Fruit fly (Drosophila melanogaster) whole organism, embryonic: ENCODE results near the gene Dmtn.

Source experiments
- Atf6 ChIP-seq: fragments of 200-800 bp; sonication (Bioruptor generic); IDR thresholded peaks from 2 replicates; pipeline ENCODE4 v1.3.6; 2022; ENCODE audit warnings: missing biosample characterization, missing genetic modification characterization
- Bgb ChIP-seq: fragments of 200-800 bp; sonication (Bioruptor generic); IDR thresholded peaks from 2 replicates; pipeline ENCODE4 v1.3.6; 2022; ENCODE audit warnings: missing biosample characterization, missing genetic modification characterization; ENCODE audit not compliant: partially characterized antibody
- CG11504 ChIP-seq: fragments of 200-800 bp; sonication (Bioruptor generic); optimal IDR thresholded peaks from 3 replicates; lab custom pipeline; 2019; ENCODE audit warnings: missing biosample characterization, mild to moderate bottlenecking, missing genetic modification characterization, moderate library complexity
- CG11723 ChIP-seq: fragments of 200-800 bp; sonication (Bioruptor generic); optimal IDR thresholded peaks from 2 replicates; lab custom pipeline; 2017; ENCODE audit warnings: missing biosample characterization, mild to moderate bottlenecking, missing genetic modification characterization
- CG12391 ChIP-seq: fragments of 200-800 bp; sonication (Bioruptor generic); optimal IDR thresholded peaks from 3 replicates; lab custom pipeline; 2018; ENCODE audit warnings: missing biosample characterization, mild to moderate bottlenecking, missing genetic modification characterization, moderate library complexity
- CG12744 ChIP-seq: fragments of 200-800 bp; sonication (Bioruptor generic); optimal IDR thresholded peaks from 2 replicates; lab custom pipeline; 2016; ENCODE audit warnings: missing biosample characterization, missing genetic modification characterization
- CG13775 ChIP-seq: fragments of 200-800 bp; sonication (Bioruptor generic); optimal IDR thresholded peaks from 3 replicates; lab custom pipeline; 2017; ENCODE audit warnings: missing biosample characterization, mild to moderate bottlenecking, missing genetic modification characterization
- CG15269 ChIP-seq: fragments of 200-800 bp; sonication (Bioruptor generic); optimal IDR thresholded peaks from 2 replicates; lab custom pipeline; 2018; ENCODE audit warnings: missing biosample characterization, mild to moderate bottlenecking, missing genetic modification characterization, moderate library complexity
- CG16813 ChIP-seq: fragments of 200-800 bp; sonication (Bioruptor generic); IDR thresholded peaks from 3 replicates; pipeline ENCODE4 v1.3.6; 2022; ENCODE audit warnings: missing biosample characterization, missing genetic modification characterization; ENCODE audit not compliant: partially characterized antibody
- CG17186 ChIP-seq: fragments of 200-800 bp; sonication (Bioruptor generic); optimal IDR thresholded peaks from 3 replicates; lab custom pipeline; 2017; ENCODE audit warnings: missing biosample characterization, missing genetic modification reagents, missing genetic modification characterization
- CG17912 ChIP-seq: fragments of 200-800 bp; sonication (Bioruptor generic); optimal IDR thresholded peaks from 2 replicates; lab custom pipeline; 2018; ENCODE audit warnings: missing biosample characterization, mild to moderate bottlenecking, missing genetic modification characterization
- CG31224 ChIP-seq: fragments of 200-800 bp; sonication (Bioruptor generic); IDR thresholded peaks from 2 replicates; pipeline ENCODE4 v1.3.6; 2022; ENCODE audit warnings: missing biosample characterization, missing genetic modification characterization
- CG32767 ChIP-seq: fragments of 200-800 bp; sonication (Bioruptor generic); IDR thresholded peaks from 2 replicates; pipeline ENCODE4 v1.3.6; 2022; ENCODE audit warnings: missing biosample characterization, missing genetic modification characterization
- CG32772 ChIP-seq: fragments of 200-800 bp; sonication (Bioruptor generic); IDR thresholded peaks from 2 replicates; pipeline ENCODE4 v1.3.6; 2022; ENCODE audit warnings: missing biosample characterization, missing genetic modification characterization
- CG4854 ChIP-seq: fragments of 200-800 bp; sonication (Bioruptor generic); optimal IDR thresholded peaks from 2 replicates; lab custom pipeline; 2016; ENCODE audit warnings: missing biosample characterization, missing genetic modification characterization, inconsistent platforms
- CG5245 ChIP-seq: fragments of 200-800 bp; sonication (Bioruptor generic); optimal IDR thresholded peaks from 3 replicates; lab custom pipeline; 2016; ENCODE audit warnings: missing biosample characterization, missing genetic modification characterization
- CG6175 ChIP-seq: fragments of 200-800 bp; sonication (Bioruptor generic); IDR thresholded peaks from 3 replicates; pipeline ENCODE4 v1.3.6; 2022; ENCODE audit warnings: missing biosample characterization, missing genetic modification characterization
- CG6765 ChIP-seq: fragments of 200-800 bp; sonication (Bioruptor generic); optimal IDR thresholded peaks from 3 replicates; lab custom pipeline; 2017; ENCODE audit warnings: missing biosample characterization, mild to moderate bottlenecking, missing genetic modification characterization
- CG6813 ChIP-seq: fragments of 200-800 bp; sonication (Bioruptor generic); optimal IDR thresholded peaks from 2 replicates; lab custom pipeline; 2017; ENCODE audit warnings: missing biosample characterization, missing genetic modification characterization, mild to moderate bottlenecking, moderate library complexity, missing genetic modification reagents
- CG6854 ChIP-seq: fragments of 200-800 bp; sonication (Bioruptor generic); optimal IDR thresholded peaks from 3 replicates; lab custom pipeline; 2017; ENCODE audit warnings: missing biosample characterization, mild to moderate bottlenecking, missing genetic modification characterization
- CG7963 ChIP-seq: fragments of 200-800 bp; sonication (Bioruptor generic); IDR thresholded peaks from 3 replicates; pipeline ENCODE4 v1.3.6; 2022; ENCODE audit warnings: missing biosample characterization, missing genetic modification characterization; ENCODE audit not compliant: partially characterized antibody
- CG8765 ChIP-seq: fragments of 200-800 bp; sonication (Bioruptor generic); IDR thresholded peaks from 2 replicates; pipeline ENCODE4 v1.3.6; 2022; ENCODE audit warnings: missing biosample characterization, missing genetic modification characterization
- CG9727 ChIP-seq: fragments of 200-800 bp; sonication (Bioruptor generic); optimal IDR thresholded peaks from 3 replicates; lab custom pipeline; 2017; ENCODE audit warnings: missing biosample characterization, mild to moderate bottlenecking, missing genetic modification characterization
- D ChIP-seq, 2 experiments: fragments of 200-800 bp in 1 of 2; fragments of >200 bp in 1 of 2; sonication (Bioruptor generic) in 1 of 2; optimal IDR thresholded peaks; 2 replicates in 1 of 2; 3 replicates in 1 of 2; lab custom pipeline; 2017; ENCODE audit warnings: mild to moderate bottlenecking in 1 of 2, missing biosample characterization in 1 of 2, missing genetic modification characterization in 1 of 2, missing genetic modification reagents in 1 of 2
- D19B ChIP-seq: fragments of 200-800 bp; sonication (Bioruptor generic); optimal IDR thresholded peaks from 2 replicates; lab custom pipeline; 2017; ENCODE audit warnings: missing biosample characterization, mild to moderate bottlenecking, missing genetic modification characterization
- Dip2 ChIP-seq: fragments of 200-800 bp; sonication (Bioruptor generic); IDR thresholded peaks from 2 replicates; pipeline ENCODE4 v1.3.6; 2022; ENCODE audit warnings: missing biosample characterization, missing genetic modification characterization
- Dref ChIP-seq: fragments of 200-800 bp; sonication (Bioruptor generic); IDR thresholded peaks from 2 replicates; pipeline ENCODE4 v1.3.6; 2022; ENCODE audit warnings: missing biosample characterization, missing genetic modification characterization
- HLHmδ ChIP-seq: fragments of 200-800 bp; sonication (Bioruptor generic); optimal IDR thresholded peaks from 2 replicates; lab custom pipeline; 2018; ENCODE audit warnings: missing biosample characterization, mild to moderate bottlenecking, missing genetic modification characterization, moderate library complexity
- Optix ChIP-seq: fragments of 200-800 bp; sonication (Bioruptor generic); IDR thresholded peaks from 3 replicates; pipeline ENCODE4 v1.3.6; 2022; ENCODE audit warnings: missing biosample characterization, missing genetic modification characterization
- Pdp1 ChIP-seq, 2 experiments: fragments of 200-800 bp; sonication (Bioruptor generic); optimal IDR thresholded peaks; 3 replicates each; lab custom pipeline; 2016; ENCODE audit warnings: missing biosample characterization in 2 of 2, missing genetic modification characterization in 2 of 2, mild to moderate bottlenecking in 1 of 2, moderate library complexity in 1 of 2
- Rfx ChIP-seq: fragments of 200-800 bp; sonication (Bioruptor generic); IDR thresholded peaks from 2 replicates; pipeline ENCODE4 v1.3.6; 2022; ENCODE audit warnings: missing biosample characterization, missing genetic modification characterization
- bab2 ChIP-seq: fragments of 200-800 bp; sonication (Bioruptor generic); optimal IDR thresholded peaks from 2 replicates; lab custom pipeline; 2016; ENCODE audit warnings: missing biosample characterization, missing genetic modification characterization
- caup ChIP-seq: fragments of 200-800 bp; sonication (Bioruptor generic); optimal IDR thresholded peaks from 3 replicates; lab custom pipeline; 2017; ENCODE audit warnings: missing biosample characterization, mild to moderate bottlenecking, missing genetic modification characterization, moderate library complexity; ENCODE audit not compliant: severe bottlenecking
- danr ChIP-seq: fragments of 200-800 bp; sonication (Bioruptor generic); IDR thresholded peaks from 2 replicates; pipeline ENCODE4 v1.3.6; 2022; ENCODE audit warnings: missing biosample characterization, missing genetic modification characterization
- dmrt99B ChIP-seq: fragments of 200-800 bp; sonication (Bioruptor generic); optimal IDR thresholded peaks from 2 replicates; lab custom pipeline; 2018; ENCODE audit warnings: missing biosample characterization, mild to moderate bottlenecking, missing genetic modification characterization, moderate library complexity
- dpn ChIP-seq, 2 experiments: fragments of 200-800 bp; sonication (Bioruptor generic); optimal IDR thresholded peaks; 3 replicates each; lab custom pipeline; 2016; ENCODE audit warnings: missing biosample characterization in 2 of 2, missing genetic modification characterization in 2 of 2
- en ChIP-seq: fragments of 200-800 bp; sonication (Bioruptor generic); optimal IDR thresholded peaks from 2 replicates; lab custom pipeline; 2016; ENCODE audit warnings: missing biosample characterization, missing genetic modification characterization
- gcm ChIP-seq: fragments of 200-800 bp; sonication (Bioruptor generic); optimal IDR thresholded peaks from 2 replicates; lab custom pipeline; 2019; ENCODE audit warnings: missing biosample characterization, mild to moderate bottlenecking, missing genetic modification characterization, moderate library complexity
- gem ChIP-seq: fragments of 200-800 bp; sonication (Bioruptor generic); optimal IDR thresholded peaks from 2 replicates; lab custom pipeline; 2019; ENCODE audit warnings: missing biosample characterization, mild to moderate bottlenecking, missing genetic modification characterization, moderate library complexity
- hbn ChIP-seq: fragments of 200-800 bp; sonication (Bioruptor generic); IDR thresholded peaks from 2 replicates; pipeline ENCODE4 v1.3.6; 2022; ENCODE audit warnings: missing biosample characterization, missing genetic modification characterization; ENCODE audit not compliant: partially characterized antibody
- lab ChIP-seq: fragments of 200-800 bp; sonication (Bioruptor generic); optimal IDR thresholded peaks from 3 replicates; lab custom pipeline; 2017; ENCODE audit warnings: missing biosample characterization, missing genetic modification characterization, mild to moderate bottlenecking, moderate library complexity, missing genetic modification reagents
- mam ChIP-seq: fragments of 200-800 bp; sonication (Bioruptor generic); optimal IDR thresholded peaks from 3 replicates; lab custom pipeline; 2016; ENCODE audit warnings: missing biosample characterization, missing genetic modification characterization
- p53 ChIP-seq: fragments of 200-800 bp; sonication (Bioruptor generic); optimal IDR thresholded peaks from 2 replicates; lab custom pipeline; 2016; ENCODE audit warnings: missing biosample characterization, missing genetic modification characterization
- pum ChIP-seq: fragments of 200-800 bp; sonication (Bioruptor generic); optimal IDR thresholded peaks from 2 replicates; lab custom pipeline; 2016; ENCODE audit warnings: missing biosample characterization, missing genetic modification characterization
- sens ChIP-seq: fragments of 200-800 bp; sonication (Bioruptor generic); peaks from one replicate; lab custom pipeline; 2016; ENCODE audit warnings: missing biosample characterization, missing genetic modification characterization
- sima ChIP-seq: fragments of 200-800 bp; sonication (Bioruptor generic); optimal IDR thresholded peaks from 2 replicates; lab custom pipeline; 2016; ENCODE audit warnings: missing biosample characterization, missing genetic modification characterization
- stwl ChIP-seq: fragments of 200-800 bp; sonication (Bioruptor generic); optimal IDR thresholded peaks from 3 replicates; lab custom pipeline; 2018; ENCODE audit warnings: missing biosample characterization, mild to moderate bottlenecking, missing genetic modification characterization, moderate library complexity
- wor ChIP-seq: fragments of 200-800 bp; sonication (Bioruptor generic); IDR thresholded peaks from 2 replicates; pipeline ENCODE4 v1.3.6; 2022; ENCODE audit warnings: missing biosample characterization, missing genetic modification characterization
- zfh2 ChIP-seq: fragments of 200-800 bp; sonication (Bioruptor generic); optimal IDR thresholded peaks from 2 replicates; lab custom pipeline; 2016; ENCODE audit warnings: missing biosample characterization, missing genetic modification characterization

Gene Dmtn

dm6 chr3R:6423984-6424602 lies 18.4 kb upstream of the Dmtn start (continued):
- TF ChIP-seq en (GFP tag; lab: Kevin White, UChicago) (peak; percentile 78), p53 (peak; percentile 79), CG31224 (peak; percentile 72), Rfx (peak; percentile 93), CG6854 (GFP tag; lab: Kevin White, UChicago) (peak; percentile 88), hbn (no peak), sens (GFP tag; lab: Kevin White, UChicago) (peak; percentile 99), CG13775 (GFP tag; lab: Kevin White, UChicago) (peak; percentile 89), danr (GFP tag; lab: Robert Waterston, UW) (peak; percentile 80), Dip2 (GFP tag; lab: Robert Waterston, UW) (no peak; the same call in 1 of the 2 replicates), CG8765 (GFP tag; lab: Robert Waterston, UW) (peak; percentile 84), CG6765 (GFP tag; lab: Kevin White, UChicago) (peak; percentile 76), gcm (peak; percentile 90), D19B (peak; percentile 75), Atf6 (GFP tag; lab: Robert Waterston, UW) (peak; percentile 91), CG17186 (GFP tag; lab: Kevin White, UChicago) (peak; percentile 44), CG11504 (peak; percentile 89), zfh2 (GFP tag; lab: Kevin White, UChicago) (peak; percentile 93), CG11723 (GFP tag; lab: Kevin White, UChicago) (peak; percentile 81), CG15269 (peak; percentile 91), CG6813 (GFP tag; lab: Kevin White, UChicago) (peak; percentile 94), CG5245 (GFP tag; lab: Kevin White, UChicago) (peak; percentile 87), CG9727 (GFP tag; lab: Kevin White, UChicago) (peak; percentile 93), dmrt99B (tag; lab: Kevin White, UChicago) (peak; percentile 90), stwl (peak; percentile 37), lab (GFP tag; lab: Kevin White, UChicago) (peak; percentile 95), CG12391 (peak; percentile 93), CG17912 (no peak), sima (peak; percentile 45), CG32772 (GFP tag; lab: Robert Waterston, UW) (peak; percentile 84), mam (GFP tag; lab: Kevin White, UChicago) (peak; percentile 95), wor (peak; percentile 88), CG6175 (peak; percentile 68; the same call in 1 of the 3 replicates), CG32767 (peak; percentile 83), CG16813 (GFP tag; lab: Robert Waterston, UW) (no peak), Bgb (GFP tag; lab: Robert Waterston, UW) (no peak), Optix (GFP tag; lab: Robert Waterston, UW) (peak; percentile 86), D (optimal IDR thresholded peaks at IDR 0.05; lab: Kevin White, UChicago) (no peak), D (GFP tag; optimal IDR thresholded peaks at IDR 0.05; lab: Kevin White, UChicago) (peak; percentile 79), caup (peak; percentile 90), CG7963 (GFP tag; lab: Robert Waterston, UW) (no peak), gem (tag; lab: Kevin White, UChicago) (peak; percentile 94), Dref (GFP tag; lab: Robert Waterston, UW) (no peak), pum (GFP tag; lab: Kevin White, UChicago) (peak; percentile 94), dpn (GFP tag; optimal IDR thresholded peaks at IDR 0.05; lab: Kevin White, UChicago) (peak; percentile 90 to 96), HLHmδ (GFP tag; lab: Kevin White, UChicago) (no peak), CG4854 (GFP tag; lab: Kevin White, UChicago) (peak; percentile 83), CG12744 (GFP tag; lab: Kevin White, UChicago) (peak; percentile 76), bab2 (GFP tag; lab: Kevin White, UChicago) (peak; percentile 93), Pdp1 (GFP tag; optimal IDR thresholded peaks at IDR 0.05; lab: Kevin White, UChicago) (peak; percentile 89 to 95)
